Fruit fly (Drosophila melanogaster): ENCODE measurements around the gene CG5854.

CG5854 gene

DNA sequence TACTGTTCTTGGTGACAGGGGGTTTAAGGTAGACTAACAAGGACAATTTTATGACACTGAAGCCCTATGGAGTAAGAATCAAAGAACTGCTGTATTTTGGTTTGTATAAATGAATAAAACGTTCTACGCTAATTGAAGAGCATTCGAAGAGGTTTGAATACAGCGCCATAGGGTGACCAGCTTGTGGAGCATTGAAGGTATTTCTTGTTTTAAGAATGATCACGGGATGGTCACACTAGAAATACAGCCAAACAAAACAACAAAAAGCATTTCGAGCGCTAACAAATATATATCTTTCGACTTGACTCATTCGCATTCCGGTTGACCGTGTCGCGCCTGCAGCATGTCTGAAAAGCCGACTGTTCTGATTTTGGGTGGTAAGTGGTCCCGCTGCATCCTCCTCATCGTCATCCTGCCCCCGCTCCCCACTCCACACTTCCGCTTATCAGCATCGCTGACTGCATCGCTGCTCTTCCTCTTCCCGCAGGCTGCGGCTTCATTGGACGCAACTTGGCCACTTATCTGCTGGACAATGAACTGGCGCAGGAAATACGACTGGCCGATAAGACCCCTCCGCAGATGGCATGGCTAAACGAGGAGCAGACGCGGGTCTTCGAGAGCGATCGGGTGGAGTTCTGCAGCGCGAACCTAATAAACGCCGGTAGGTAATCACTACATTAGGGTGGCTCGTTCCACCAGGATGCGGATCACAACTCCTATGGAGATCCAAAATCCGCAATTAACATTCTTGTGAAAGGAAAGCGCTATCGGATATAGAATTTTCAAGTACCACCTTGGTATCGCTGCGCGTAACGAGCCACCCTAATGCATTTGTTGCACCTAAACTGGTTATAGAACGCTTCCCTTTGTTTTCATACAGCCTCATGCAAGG lies at the start of gene CG5854:
TSS of gene CG5854 (plus strand) at position 229 of the 892 bp plus-strand sequence.
- TF ChIP-seq CG17801 (GFP tag; optimal IDR thresholded peaks at IDR 0.05; ENCODE audit: partially characterized antibody) = peak; percentile 37

DNA sequence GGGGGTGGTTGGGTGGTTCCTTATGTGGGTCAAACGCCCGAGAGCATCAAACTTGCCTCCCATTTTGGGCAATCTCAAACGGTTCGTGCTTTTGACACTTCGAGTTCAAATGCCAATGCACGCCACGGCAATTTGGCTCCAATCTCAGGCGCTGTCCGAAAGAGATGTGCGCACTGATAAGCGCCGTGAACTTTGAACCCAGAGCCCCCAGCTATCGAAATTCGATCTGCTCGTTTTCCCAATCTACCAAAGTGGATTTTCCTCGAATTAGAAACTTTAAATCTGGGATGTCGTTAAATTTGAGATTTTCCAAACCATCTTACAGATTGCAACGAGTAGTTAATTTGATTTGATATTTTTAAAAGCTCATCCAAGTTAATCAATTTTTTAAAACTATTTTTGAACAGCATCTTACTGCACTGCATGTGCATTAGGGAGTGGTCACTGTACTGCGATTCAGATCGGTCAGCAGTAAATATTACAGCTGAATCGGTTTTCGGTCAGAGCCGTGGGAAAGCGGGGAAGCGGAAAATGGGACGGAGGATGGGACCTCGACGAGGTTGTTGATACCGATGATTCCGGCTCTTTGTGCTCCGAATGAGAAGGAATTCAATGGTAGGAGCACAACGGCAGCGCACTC lies 49.5 kb upstream of the CG5854 start:
- no peak for TF ChIP-seq CG17801 (GFP tag; optimal IDR thresholded peaks at IDR 0.05; ENCODE audit: partially characterized antibody)

DNA sequence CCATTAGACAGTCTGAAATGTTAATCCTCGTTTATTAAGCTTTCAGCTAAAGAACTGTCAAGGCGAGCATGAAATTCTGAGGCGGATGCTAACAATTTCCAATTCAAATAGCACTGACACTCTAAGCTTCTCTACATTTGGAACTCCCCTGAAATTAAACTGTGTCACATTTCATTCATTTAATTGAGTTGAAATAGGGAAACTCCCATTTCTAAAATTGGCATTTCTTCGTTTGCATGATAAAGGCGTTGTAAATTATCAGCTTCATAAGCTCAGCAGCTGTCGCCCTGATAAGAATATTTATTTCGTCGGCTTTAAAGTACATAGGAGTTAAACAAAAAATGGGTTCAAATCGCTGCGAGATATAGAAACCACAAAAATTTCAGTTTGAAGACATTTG lies 48.5 kb upstream of the CG5854 start:
- no peak for TF ChIP-seq CG17801 (GFP tag; optimal IDR thresholded peaks at IDR 0.05; ENCODE audit: partially characterized antibody)

DNA sequence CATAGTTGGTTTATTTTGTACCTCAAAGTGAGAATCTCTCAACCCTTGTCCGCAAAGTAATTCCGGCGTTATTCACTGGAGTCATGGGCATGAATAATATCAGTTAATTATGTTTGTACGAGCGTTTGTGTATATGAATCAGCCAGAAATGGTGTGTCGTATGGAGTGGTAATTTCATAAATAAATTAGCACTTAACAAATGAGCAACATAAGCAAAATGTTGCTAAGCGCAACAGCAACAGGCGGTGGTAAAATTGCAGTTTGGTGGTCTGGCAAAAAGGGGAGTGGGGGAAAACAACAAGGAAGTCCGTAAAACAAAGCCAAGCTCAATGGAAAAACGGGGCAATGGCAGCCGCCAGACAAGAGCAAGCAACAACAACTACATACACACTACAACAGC lies 48.1 kb upstream of the CG5854 start:
- no peak for TF ChIP-seq CG17801 (GFP tag; optimal IDR thresholded peaks at IDR 0.05; ENCODE audit: partially characterized antibody)

DNA sequence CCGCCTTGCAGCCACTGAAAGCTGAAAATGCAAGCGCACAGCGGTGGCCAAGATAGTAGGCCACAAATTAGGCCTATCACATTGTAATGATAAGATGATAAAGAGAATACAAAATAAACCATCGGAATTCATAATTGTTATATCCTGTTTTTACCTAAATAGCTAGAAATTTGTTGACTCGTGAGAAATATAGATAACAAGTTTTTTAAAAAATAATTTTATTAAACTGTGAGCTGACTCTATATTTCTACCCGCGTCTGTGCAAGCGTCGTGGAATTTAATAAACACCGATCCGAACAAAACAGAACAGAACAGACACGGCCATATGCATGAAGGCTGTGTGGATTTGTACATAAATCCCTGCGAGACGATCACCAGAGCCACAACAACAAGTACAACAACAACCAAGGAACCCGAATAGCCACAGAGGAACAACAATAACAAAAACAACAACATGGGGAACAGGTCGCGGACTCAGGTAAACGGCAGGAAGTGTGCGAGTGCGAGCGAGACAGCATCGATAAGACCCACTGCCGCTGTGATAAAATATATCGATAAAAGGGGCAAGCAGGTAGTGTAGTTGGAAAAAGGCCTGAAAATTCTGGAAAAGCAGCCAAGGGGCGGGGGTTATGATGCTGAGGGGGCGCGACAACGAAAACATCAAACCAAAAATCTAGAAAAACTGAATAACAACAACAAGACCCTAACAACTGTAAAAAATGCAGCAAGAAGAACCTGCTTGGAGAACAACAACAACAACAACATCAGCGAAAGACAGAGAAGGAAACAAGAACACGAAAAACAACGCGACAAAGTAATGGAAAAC lies 47.2 kb upstream of the CG5854 start:
- TF ChIP-seq CG17801 (GFP tag; optimal IDR thresholded peaks at IDR 0.05; ENCODE audit: partially characterized antibody) = peak; percentile 92

DNA sequence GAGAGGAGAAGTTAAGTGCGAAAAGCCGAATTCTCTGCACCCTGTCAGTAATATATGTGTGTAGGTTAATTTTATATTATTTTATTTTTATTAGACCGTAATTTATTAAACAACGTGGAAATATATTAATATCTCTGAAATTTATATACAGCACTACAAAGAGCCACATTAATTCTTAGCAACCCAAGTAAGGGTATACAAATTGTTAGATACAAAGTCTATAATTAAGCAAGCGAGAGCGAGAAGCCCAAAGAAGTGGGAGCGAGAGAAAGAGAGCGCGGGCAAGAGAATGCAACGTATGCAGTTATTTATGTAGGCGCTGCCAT lies 46.7 kb upstream of the CG5854 start:
- TF ChIP-seq CG17801 (GFP tag; optimal IDR thresholded peaks at IDR 0.05; ENCODE audit: partially characterized antibody) = peak; percentile 98

DNA sequence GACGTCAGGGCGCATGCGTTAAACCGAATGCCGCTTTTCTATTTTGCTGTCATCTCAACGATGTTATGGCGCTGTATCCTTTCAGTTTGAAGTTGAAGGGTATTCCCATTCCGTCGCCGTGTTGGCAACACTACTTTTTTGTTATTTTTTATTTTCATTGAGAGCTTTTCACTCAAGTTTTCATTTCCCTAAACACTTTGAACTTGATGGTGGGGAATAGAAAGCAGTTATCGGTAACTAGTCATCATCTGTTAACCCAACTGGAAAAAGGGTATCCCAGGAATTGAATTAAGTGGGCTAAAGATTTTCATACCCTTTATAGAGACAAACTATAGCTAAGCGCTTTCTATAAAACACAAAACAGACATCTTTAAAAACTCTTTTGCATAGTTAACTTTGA lies 46.1 kb upstream of the CG5854 start:
- TF ChIP-seq CG17801 (GFP tag; optimal IDR thresholded peaks at IDR 0.05; ENCODE audit: partially characterized antibody) = no peak

DNA sequence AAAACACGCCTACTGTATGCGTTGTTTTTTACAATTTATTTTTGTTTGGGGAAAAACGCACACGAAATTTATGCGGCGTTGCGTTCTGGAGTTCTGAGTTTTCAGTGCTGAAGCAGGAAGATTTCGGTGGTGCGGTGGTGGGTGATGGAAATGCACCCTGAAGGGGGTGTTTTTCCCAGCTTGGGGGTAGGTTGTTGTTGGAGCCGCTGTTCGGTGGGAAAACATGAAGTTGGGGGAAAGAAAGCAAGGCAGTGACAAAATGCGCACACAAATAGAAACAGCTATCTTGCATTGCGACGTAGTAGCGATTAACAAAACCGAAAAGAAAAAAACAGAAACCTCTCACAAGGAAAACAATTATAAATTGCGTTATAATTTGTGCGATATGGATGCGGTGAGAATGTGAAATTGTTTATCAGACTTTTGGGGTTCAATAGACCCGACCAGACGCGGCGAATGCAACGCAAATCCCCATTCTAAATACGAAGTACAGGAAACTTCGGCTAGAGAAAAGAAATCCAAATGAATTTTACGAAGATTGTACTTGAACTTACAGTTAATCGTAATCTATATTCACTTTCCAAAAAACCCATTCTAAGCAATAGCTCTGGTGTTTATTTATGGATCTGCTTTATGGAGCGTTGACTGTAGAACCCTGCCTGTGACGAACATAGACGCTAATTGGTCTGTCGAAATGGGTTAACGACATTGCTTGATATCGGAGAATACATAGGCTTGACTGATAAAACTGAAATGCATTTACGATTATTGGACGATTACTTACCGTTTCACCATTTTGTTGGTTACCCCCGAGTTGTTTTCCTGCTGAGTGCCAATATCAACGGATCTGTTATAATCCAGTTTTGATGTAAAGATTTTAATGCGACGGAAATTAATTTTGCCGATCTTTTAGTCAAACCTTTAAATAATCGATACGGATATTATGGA lies 45.2 kb upstream of the CG5854 start:
- peak; percentile 36 for TF ChIP-seq CG17801 (GFP tag; optimal IDR thresholded peaks at IDR 0.05; ENCODE audit: partially characterized antibody)

DNA sequence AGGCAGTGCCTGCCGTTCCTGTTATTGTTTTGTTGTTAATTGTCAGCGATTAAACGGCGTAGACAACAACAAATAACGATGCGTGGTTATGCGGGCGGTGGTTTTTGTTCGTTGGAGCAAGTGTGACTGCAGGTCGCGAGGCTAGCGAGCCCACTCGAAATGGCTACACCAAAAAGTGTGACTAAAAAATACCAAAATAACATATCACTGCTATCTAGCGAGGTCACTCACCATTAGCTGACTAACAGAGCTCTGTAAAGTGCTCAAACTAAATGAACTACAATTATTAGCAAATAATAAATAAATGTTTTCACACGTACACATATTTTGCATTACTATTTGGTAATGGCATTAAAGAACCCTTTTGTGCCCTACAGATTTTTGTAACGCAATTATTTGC lies 43.8 kb upstream of the CG5854 start, which contains the start of gene Pli:
TSS of gene Pli (minus strand) at position 131 of the 400 bp plus-strand sequence.
- peak; percentile 75 for TF ChIP-seq CG17801 (GFP tag; optimal IDR thresholded peaks at IDR 0.05; ENCODE audit: partially characterized antibody)

DNA sequence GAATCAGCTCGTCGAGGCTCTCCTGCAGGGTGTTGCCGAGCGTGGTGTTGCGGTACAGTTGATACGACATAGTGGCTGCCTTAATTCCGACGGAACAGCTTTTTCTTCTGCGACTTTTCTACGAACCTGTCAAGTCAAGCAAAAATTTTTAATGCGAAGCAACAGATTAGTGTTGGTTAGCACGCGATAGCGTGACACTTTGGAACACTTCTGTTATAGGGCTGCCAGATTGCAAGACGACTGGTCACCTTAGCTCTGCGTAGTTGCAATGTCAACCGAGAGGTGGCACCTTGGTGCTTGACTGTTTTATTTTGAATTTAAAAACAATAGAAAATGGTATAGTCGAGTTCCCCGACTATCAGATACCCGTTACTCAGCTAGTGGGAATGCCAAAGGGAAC lies 42.8 kb upstream of the CG5854 start, which contains the start of gene TfIIA-S:
TSS of gene TfIIA-S (minus strand) at position 175 of the 400 bp plus-strand sequence.
- TF ChIP-seq CG17801 (GFP tag; optimal IDR thresholded peaks at IDR 0.05; ENCODE audit: partially characterized antibody) = peak; percentile 75

DNA sequence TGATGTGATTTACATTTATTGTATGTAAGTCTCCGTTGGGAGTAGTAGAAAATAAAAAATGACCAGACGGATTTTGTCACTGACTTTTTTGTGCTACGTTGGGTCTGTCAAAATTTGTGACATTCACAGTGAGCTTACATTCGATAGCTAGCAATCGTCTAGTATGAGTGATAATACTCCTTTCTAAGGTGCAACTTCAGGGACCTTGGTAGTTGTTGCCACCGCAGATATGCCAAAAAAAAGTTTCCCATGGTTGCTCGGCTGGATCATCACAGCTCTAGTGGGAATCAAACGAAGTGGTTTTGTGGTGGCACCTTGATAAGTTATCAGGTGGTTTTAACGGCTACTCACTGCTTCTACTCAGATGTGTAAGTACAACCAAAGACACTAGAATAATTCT lies 40.3 kb upstream of the CG5854 start, which contains the start of gene tbrd-1:
TSS of gene tbrd-1 (minus strand) at position 101 of the 400 bp plus-strand sequence.
- no peak for TF ChIP-seq CG17801 (GFP tag; optimal IDR thresholded peaks at IDR 0.05; ENCODE audit: partially characterized antibody)

DNA sequence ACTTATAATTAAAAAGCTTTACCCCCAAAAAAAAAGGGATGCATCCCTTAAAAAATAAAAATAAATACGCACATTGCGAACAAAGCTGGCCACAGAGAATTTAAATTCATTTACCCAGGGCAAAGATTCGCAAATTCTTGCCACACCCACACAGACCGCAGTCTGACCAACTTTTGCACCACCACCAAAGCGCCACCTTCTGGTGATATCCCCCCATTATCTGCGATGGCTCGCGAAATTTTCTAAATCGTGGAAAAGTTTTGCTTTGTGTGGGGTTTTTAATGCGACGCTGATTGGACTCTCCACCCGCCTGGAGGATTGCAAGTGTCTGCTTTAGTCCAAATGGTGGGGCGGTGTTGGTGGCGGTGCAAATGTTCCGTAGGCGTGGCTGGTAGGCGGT lies 33.6 kb upstream of the CG5854 start:
- TF ChIP-seq CG17801 (GFP tag; optimal IDR thresholded peaks at IDR 0.05; ENCODE audit: partially characterized antibody) = no peak

DNA sequence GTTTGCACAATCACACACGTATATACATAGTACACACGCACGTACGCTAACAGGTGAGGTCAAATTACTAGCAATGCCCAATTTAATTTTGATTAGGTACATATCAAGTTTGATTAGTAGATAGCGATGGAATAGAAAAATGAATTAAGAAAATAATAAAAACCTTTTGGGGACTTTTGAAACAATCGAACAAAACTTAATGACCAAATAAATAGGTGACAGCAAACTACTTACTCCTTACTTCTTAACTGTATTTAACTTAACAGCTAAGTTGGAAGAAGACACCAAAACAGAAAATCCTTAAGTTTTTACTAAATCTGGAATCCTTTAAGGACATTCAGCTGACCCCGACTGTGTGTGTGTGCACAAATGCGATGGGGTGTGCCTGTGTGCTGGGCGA lies 31.7 kb upstream of the CG5854 start:
- TF ChIP-seq CG17801 (GFP tag; optimal IDR thresholded peaks at IDR 0.05; ENCODE audit: partially characterized antibody) = no peak

DNA sequence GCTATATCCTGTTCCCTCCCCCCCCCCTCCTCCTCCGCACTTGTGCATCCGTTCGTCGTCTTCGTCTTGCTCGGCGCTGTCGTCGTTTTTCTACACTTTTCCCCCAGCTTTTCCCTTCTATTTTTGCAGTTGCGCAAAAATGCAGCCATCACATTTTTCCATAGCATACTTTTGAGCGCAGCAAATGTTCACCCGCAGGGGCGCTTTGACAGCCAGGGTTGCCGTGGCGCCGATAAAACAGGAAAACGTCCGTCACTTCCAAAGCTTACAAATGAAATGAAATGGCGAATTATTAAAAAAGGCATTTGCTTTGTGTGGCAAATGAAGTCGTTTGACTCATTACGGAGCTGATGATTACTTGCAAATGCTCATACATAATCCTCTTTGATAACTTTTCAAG lies 31.2 kb upstream of the CG5854 start:
- TF ChIP-seq CG17801 (GFP tag; optimal IDR thresholded peaks at IDR 0.05; ENCODE audit: partially characterized antibody) = no peak

Data from ovary, adult (tissue).